Worm (Caenorhabditis elegans) whole organism, late embryonic: Measurements from ENCODE around the gene F48E8.3.

ENCODE experiments used
- ceh-30 ChIP-seq: fragments of 150-350 bp; optimal IDR thresholded peaks from 2 replicates; lab custom pipeline; 2014; ENCODE audit warnings: missing biosample characterization, missing genetic modification characterization
- ceh-48 ChIP-seq: sonication (generic microtip); optimal IDR thresholded peaks from 2 replicates; lab custom pipeline; 2016; ENCODE audit warnings: missing genetic modification characterization, inconsistent platforms, missing compliant biosample characterization
- fkh-10 ChIP-seq: fragments of 150-350 bp; optimal IDR thresholded peaks from 2 replicates; lab custom pipeline; 2014; ENCODE audit warnings: missing biosample characterization, missing genetic modification reagents, missing genetic modification characterization
- fkh-6 ChIP-seq: sonication (generic microtip); optimal IDR thresholded peaks from 2 replicates; lab custom pipeline; 2016; ENCODE audit warnings: missing genetic modification characterization, missing compliant biosample characterization
- hlh-8 ChIP-seq: sonication (generic microtip); optimal IDR thresholded peaks from 2 replicates; lab custom pipeline; 2016; ENCODE audit warnings: missing genotype, missing genetic modification characterization, missing compliant biosample characterization
- pha-4 ChIP-seq: fragments of 150-350 bp; optimal IDR thresholded peaks from 2 replicates; lab custom pipeline; 2018; ENCODE audit warnings: missing biosample characterization, missing genetic modification reagents, missing genetic modification characterization
- pros-1 ChIP-seq: fragments of 150-350 bp; optimal IDR thresholded peaks from 2 replicates; lab custom pipeline; 2014; ENCODE audit warnings: missing biosample characterization, missing genetic modification reagents, missing genetic modification characterization
- sox-4 ChIP-seq: sonication (generic microtip); optimal IDR thresholded peaks from 2 replicates; lab custom pipeline; 2017; ENCODE audit warnings: mild to moderate bottlenecking, missing genetic modification characterization, inconsistent platforms, missing compliant biosample characterization
- unc-3 ChIP-seq, 2 experiments: fragments of 200-800 bp in 1 of 2; sonication (Bioruptor generic) in 1 of 2; sonication (generic microtip) in 1 of 2; conservative IDR thresholded peaks in 1 of 2; optimal IDR thresholded peaks in 1 of 2; 2 replicates each; pipeline versions ENCODE4 v1.3.6 to Lab custom; 2016 to 2022; ENCODE audit warnings: missing compliant biosample characterization in 2 of 2, missing genetic modification characterization in 2 of 2, missing genetic modification reagents in 1 of 2
- unc-42 ChIP-seq: sonication (generic microtip); optimal IDR thresholded peaks from 2 replicates; lab custom pipeline; 2016; ENCODE audit warnings: missing genotype, missing genetic modification characterization, missing compliant biosample characterization

- TF ChIP-seq unc-42 (tag; lab: Kevin White, UChicago): no peak
- no peak for TF ChIP-seq fkh-6
- no peak for TF ChIP-seq sox-4 (tag; lab: Kevin White, UChicago)
- no peak for TF ChIP-seq hlh-8 (tag; lab: Kevin White, UChicago)
- TF ChIP-seq unc-3 (GFP tag; conservative IDR thresholded peaks at IDR 0.05; lab: Robert Waterston, UW): no peak
- TF ChIP-seq unc-3 (tag; optimal IDR thresholded peaks at IDR 0.05; lab: Kevin White, UChicago): no peak
- no peak for TF ChIP-seq fkh-10 (GFP tag; lab: Kevin White, UChicago)
- no peak for TF ChIP-seq ceh-48 (tag; lab: Kevin White, UChicago)
- TF ChIP-seq pros-1 (tag; lab: Kevin White, UChicago): no peak
- no peak for TF ChIP-seq ceh-30
- TF ChIP-seq pha-4 (tag; lab: Kevin White, UChicago): no peak
Observed at ce11 chrIII:5440540-5440939, 20.6 kb upstream of the F48E8.3 start, which contains the start of gene W03A5.6.
